Fruit fly (Drosophila melanogaster) whole organism, pupa: ENCODE results near the gene CG10943.

Source experiments
- CG10348 ChIP-seq: fragments of 200-800 bp; sonication (Bioruptor generic); IDR thresholded peaks from 2 replicates; pipeline ENCODE4 v1.3.6; 2022; ENCODE audit warnings: missing biosample characterization, missing genetic modification characterization
- CG12605 ChIP-seq: fragments of 200-800 bp; sonication (Bioruptor generic); IDR thresholded peaks from 2 replicates; pipeline ENCODE4 v1.3.6; 2022; ENCODE audit warnings: missing biosample characterization, missing genetic modification characterization
- CG13204 ChIP-seq: fragments of 200-800 bp; sonication (Bioruptor generic); optimal IDR thresholded peaks from 2 replicates; lab custom pipeline; 2018; ENCODE audit warnings: missing biosample characterization, mild to moderate bottlenecking, missing genetic modification characterization, moderate library complexity
- CG14655 ChIP-seq: fragments of 200-800 bp; sonication (Bioruptor generic); optimal IDR thresholded peaks from 3 replicates; lab custom pipeline; 2017; ENCODE audit warnings: mild to moderate bottlenecking, missing biosample characterization, missing genetic modification reagents, missing genetic modification characterization
- CG15710 ChIP-seq: fragments of 200-800 bp; sonication (Bioruptor generic); optimal IDR thresholded peaks from 2 replicates; lab custom pipeline; 2018; ENCODE audit warnings: missing biosample characterization, mild to moderate bottlenecking, missing genetic modification characterization, moderate library complexity
- CG17806 ChIP-seq: fragments of 200-800 bp; sonication (Bioruptor generic); optimal IDR thresholded peaks from 2 replicates; lab custom pipeline; 2018; ENCODE audit warnings: missing biosample characterization, mild to moderate bottlenecking, missing genetic modification characterization, moderate library complexity
- CG32121 ChIP-seq: fragments of 200-800 bp; sonication (Bioruptor generic); IDR thresholded peaks from 2 replicates; pipeline ENCODE4 v1.3.6; 2022; ENCODE audit warnings: missing biosample characterization, missing genetic modification characterization
- CG34367 ChIP-seq: fragments of 200-800 bp; sonication (Bioruptor generic); optimal IDR thresholded peaks from 2 replicates; lab custom pipeline; 2018; ENCODE audit warnings: missing biosample characterization, mild to moderate bottlenecking, missing genetic modification characterization
- CG4496 ChIP-seq: fragments of 200-800 bp; sonication (Bioruptor generic); IDR thresholded peaks from 3 replicates; pipeline ENCODE4 v1.3.6; 2022; ENCODE audit warnings: missing biosample characterization, missing genetic modification characterization
- CG8159 ChIP-seq: fragments of 200-800 bp; sonication (Bioruptor generic); optimal IDR thresholded peaks from 3 replicates; lab custom pipeline; 2018; ENCODE audit warnings: missing biosample characterization, mild to moderate bottlenecking, missing genetic modification characterization, moderate library complexity
- CG8301 ChIP-seq: fragments of 200-800 bp; sonication (Bioruptor generic); optimal IDR thresholded peaks from 2 replicates; lab custom pipeline; 2018; ENCODE audit warnings: missing biosample characterization, mild to moderate bottlenecking, missing genetic modification characterization
- CG9948 ChIP-seq: fragments of 200-800 bp; sonication (Bioruptor generic); optimal IDR thresholded peaks from 2 replicates; lab custom pipeline; 2018; ENCODE audit warnings: missing biosample characterization, mild to moderate bottlenecking, missing genetic modification characterization, moderate library complexity
- D1 ChIP-seq: fragments of 200-800 bp; sonication (Bioruptor generic); optimal IDR thresholded peaks from 2 replicates; lab custom pipeline; 2018; ENCODE audit warnings: missing biosample characterization, mild to moderate bottlenecking, missing genetic modification characterization, moderate library complexity
- EcR ChIP-seq: fragments of 200-800 bp; sonication (Bioruptor generic); optimal IDR thresholded peaks from 3 replicates; lab custom pipeline; 2019; ENCODE audit warnings: missing biosample characterization, missing genetic modification characterization, mild to moderate bottlenecking, moderate library complexity, missing genetic modification reagents
- Ets98B ChIP-seq: fragments of 200-800 bp; sonication (Bioruptor generic); IDR thresholded peaks from 2 replicates; pipeline ENCODE4 v1.3.6; 2022; ENCODE audit warnings: missing biosample characterization, missing genetic modification characterization
- Pif1A ChIP-seq: fragments of 200-800 bp; sonication (Bioruptor generic); optimal IDR thresholded peaks from 3 replicates; lab custom pipeline; 2016; ENCODE audit warnings: missing biosample characterization, missing genetic modification characterization
- Pif1B ChIP-seq: fragments of 200-800 bp; sonication (Bioruptor generic); optimal IDR thresholded peaks from 3 replicates; lab custom pipeline; 2016; ENCODE audit warnings: missing biosample characterization, missing genetic modification characterization
- Snoo ChIP-seq: fragments of 200-800 bp; sonication (Bioruptor generic); optimal IDR thresholded peaks from 3 replicates; lab custom pipeline; 2017; ENCODE audit warnings: missing biosample characterization, mild to moderate bottlenecking, missing genetic modification characterization, inconsistent platforms
- fd96Ca ChIP-seq: fragments of 200-800 bp; sonication (Bioruptor generic); IDR thresholded peaks from 3 replicates; pipeline ENCODE4 v1.3.6; 2022; ENCODE audit warnings: missing biosample characterization, missing genetic modification characterization
- gl ChIP-seq: fragments of 200-800 bp; sonication (Bioruptor generic); optimal IDR thresholded peaks from 2 replicates; lab custom pipeline; 2018; ENCODE audit warnings: missing biosample characterization, mild to moderate bottlenecking, missing genetic modification characterization
- rn ChIP-seq: fragments of 200-800 bp; sonication (Bioruptor generic); IDR thresholded peaks from 2 replicates; pipeline ENCODE4 v1.3.6; 2022; ENCODE audit warnings: missing biosample characterization, missing genetic modification characterization

Gene CG10943

dm6 chr3L:12862820-12863219, at the start of gene CG10943:
CG10943 (minus strand) TSS chr3L:12862920.
- TF ChIP-seq Snoo (tag; lab: Kevin White, UChicago), result no peak
- no peak for TF ChIP-seq Ets98B
- TF ChIP-seq CG34367 (tag; lab: Kevin White, UChicago), result no peak
- TF ChIP-seq CG12605 (GFP tag; lab: Robert Waterston, UW), result no peak
- TF ChIP-seq fd96Ca, result no peak
- no peak for TF ChIP-seq EcR (GFP tag; lab: Kevin White, UChicago)
- no peak for TF ChIP-seq CG14655 (GFP tag; lab: Kevin White, UChicago)
- no peak for TF ChIP-seq Pif1B (GFP tag; lab: Kevin White, UChicago)
- TF ChIP-seq D1 (tag; lab: Kevin White, UChicago), result no peak

dm6 chr3L:12903611-12904010, 40.9 kb upstream of the CG10943 start, which contains the start of gene CG32117:
CG32117 (minus strand) TSS chr3L:12903711.
- TF ChIP-seq CG13204 (GFP tag; lab: Kevin White, UChicago) (no peak), Pif1B (GFP tag; lab: Kevin White, UChicago) (no peak), CG4496 (GFP tag; lab: Robert Waterston, UW) (no peak), CG34367 (tag; lab: Kevin White, UChicago) (no peak), gl (tag; lab: Kevin White, UChicago) (no peak), EcR (GFP tag; lab: Kevin White, UChicago) (no peak), rn (no peak), CG32121 (GFP tag; lab: Robert Waterston, UW) (no peak)

dm6 chr3L:12902579-12903228, 40.0 kb upstream of the CG10943 start, which contains the start of gene CG12520:
CG12520 (minus strand) TSS chr3L:12902737.
- TF ChIP-seq Pif1B (GFP tag; lab: Kevin White, UChicago), result no peak
- TF ChIP-seq EcR (GFP tag; lab: Kevin White, UChicago), result peak; percentile 66
- TF ChIP-seq CG9948 (tag; lab: Kevin White, UChicago), result no peak
- no peak for TF ChIP-seq CG34367 (tag; lab: Kevin White, UChicago)
- no peak for TF ChIP-seq CG14655 (GFP tag; lab: Kevin White, UChicago)

- TF ChIP-seq Ets98B (no peak), CG17806 (tag; lab: Kevin White, UChicago) (no peak), rn (no peak), gl (tag; lab: Kevin White, UChicago) (no peak), CG12605 (GFP tag; lab: Robert Waterston, UW) (no peak), CG8159 (no peak), CG4496 (GFP tag; lab: Robert Waterston, UW) (no peak), CG14655 (GFP tag; lab: Kevin White, UChicago) (no peak), Pif1A (GFP tag; lab: Kevin White, UChicago) (no peak)
Observed at dm6 chr3L:12892485-12893173, 29.9 kb upstream of the CG10943 start, which contains the start of gene CG14118. CG14118 (plus strand) TSS chr3L:12892658.

- TF ChIP-seq Pif1B (GFP tag; lab: Kevin White, UChicago) (no peak), EcR (GFP tag; lab: Kevin White, UChicago) (no peak), CG8301 (tag; lab: Kevin White, UChicago) (no peak), CG8159 (no peak), CG34367 (tag; lab: Kevin White, UChicago) (no peak), CG17806 (tag; lab: Kevin White, UChicago) (no peak), CG4496 (GFP tag; lab: Robert Waterston, UW) (no peak), rn (no peak), Pif1A (GFP tag; lab: Kevin White, UChicago) (no peak), CG13204 (GFP tag; lab: Kevin White, UChicago) (no peak), CG9948 (tag; lab: Kevin White, UChicago) (no peak), CG32121 (GFP tag; lab: Robert Waterston, UW) (no peak), CG12605 (GFP tag; lab: Robert Waterston, UW) (no peak), Ets98B (no peak), CG10348 (GFP tag; lab: Robert Waterston, UW) (no peak), CG15710 (tag; lab: Kevin White, UChicago) (no peak), CG14655 (GFP tag; lab: Kevin White, UChicago) (no peak)
Observed at dm6 chr3L:12889353-12889820, 26.7 kb upstream of the CG10943 start, which contains the start of gene CG43894. CG43894 (plus strand) TSS chr3L:12889770.

- no peak for TF ChIP-seq CG15710 (tag; lab: Kevin White, UChicago)
- TF ChIP-seq Pif1B (GFP tag; lab: Kevin White, UChicago), result no peak
- TF ChIP-seq CG14655 (GFP tag; lab: Kevin White, UChicago), result no peak
- TF ChIP-seq CG34367 (tag; lab: Kevin White, UChicago), result no peak
- TF ChIP-seq rn, result no peak
- TF ChIP-seq CG12605 (GFP tag; lab: Robert Waterston, UW), result no peak
- no peak for TF ChIP-seq CG10348 (GFP tag; lab: Robert Waterston, UW)
- TF ChIP-seq CG4496 (GFP tag; lab: Robert Waterston, UW), result no peak
- no peak for TF ChIP-seq CG13204 (GFP tag; lab: Kevin White, UChicago)
- TF ChIP-seq fd96Ca, result no peak
- TF ChIP-seq EcR (GFP tag; lab: Kevin White, UChicago), result no peak
- no peak for TF ChIP-seq CG32121 (GFP tag; lab: Robert Waterston, UW)
- no peak for TF ChIP-seq CG8301 (tag; lab: Kevin White, UChicago)
- no peak for TF ChIP-seq CG9948 (tag; lab: Kevin White, UChicago)
- TF ChIP-seq D1 (tag; lab: Kevin White, UChicago), result no peak
Observed at dm6 chr3L:12884680-12885079, 22.0 kb upstream of the CG10943 start, which contains the start of gene CG14120. CG14120 (plus strand) TSS chr3L:12885039.
